Fruit fly (Drosophila melanogaster): ENCODE results near the gene polybromo.
A peak's percentile ranks its signal among the peaks of the same experiment; 100 is the strongest.

polybromo gene

dm6 chr3R:24768538-24769401, 36.3 kb downstream of the polybromo start, which contains the start of gene CG13631 (continued):
- TF ChIP-seq chinmo (GFP tag; IDR thresholded peaks at IDR 0.05; ENCODE audit: partially characterized antibody): 0 out of 4 replicates have a peak, but pooled peaks have one; percentile 47
- peak; percentile 68 for TF ChIP-seq CG7987 (GFP tag; optimal IDR thresholded peaks at IDR 0.05)
- TF ChIP-seq shn (GFP tag; optimal IDR thresholded peaks at IDR 0.05): peak; percentile 86
- TF ChIP-seq dimm (GFP tag; IDR thresholded peaks at IDR 0.05): peak; percentile 84; the same call in 1 of the 2 replicates
- TF ChIP-seq stc (GFP tag; IDR thresholded peaks at IDR 0.05): peak; percentile 96
- TF ChIP-seq gcm (GFP tag; optimal IDR thresholded peaks at IDR 0.05): peak; percentile 94
- TF ChIP-seq CG15011 (GFP tag; optimal IDR thresholded peaks at IDR 0.05): peak; percentile 78
- TF ChIP-seq CG11723 (GFP tag; optimal IDR thresholded peaks at IDR 0.05): peak; percentile 92
- TF ChIP-seq slp2 (GFP tag; optimal IDR thresholded peaks at IDR 0.05): peak; percentile 97
- TF ChIP-seq lbe (GFP tag; optimal IDR thresholded peaks at IDR 0.05): peak; percentile 89
- peak; percentile 91 for TF ChIP-seq CG8359 (GFP tag; optimal IDR thresholded peaks at IDR 0.05; ENCODE audit: borderline replicate concordance)
- peak; percentile 94 for TF ChIP-seq CG5245 (GFP tag; optimal IDR thresholded peaks at IDR 0.05)
- peak; percentile 94 for TF ChIP-seq CG2202 (tag; optimal IDR thresholded peaks at IDR 0.05)
- TF ChIP-seq Hr78 (GFP tag; optimal IDR thresholded peaks at IDR 0.05): peak in 1 of 2 experiments; percentile 85
- TF ChIP-seq Hr3 (GFP tag; optimal IDR thresholded peaks at IDR 0.05): peak; percentile 95
- TF ChIP-seq Tbp (GFP tag; optimal IDR thresholded peaks at IDR 0.05): no peak
- peak; percentile 94 for TF ChIP-seq bab2 (GFP tag; optimal IDR thresholded peaks at IDR 0.05)
- TF ChIP-seq gt (GFP tag; IDR thresholded peaks at IDR 0.05): peak; percentile 92
- peak; percentile 91 for TF ChIP-seq Max (GFP tag; optimal IDR thresholded peaks at IDR 0.05)
- TF ChIP-seq CG15696 (tag; optimal IDR thresholded peaks at IDR 0.05): peak; percentile 66
- TF ChIP-seq D19B (GFP tag; optimal IDR thresholded peaks at IDR 0.05): peak; percentile 33
- TF ChIP-seq CG14014 (GFP tag; IDR thresholded peaks at IDR 0.05): peak; percentile 72
- TF ChIP-seq pan (optimal IDR thresholded peaks at IDR 0.05): no peak
- peak in 1 of 2 experiments; percentile 89 for TF ChIP-seq pan (GFP tag; optimal IDR thresholded peaks at IDR 0.05 in 1 of 2, IDR thresholded peaks at IDR 0.05 in 1 of 2)
- peak; percentile 90 for TF ChIP-seq CG10267 (tag; optimal IDR thresholded peaks at IDR 0.05)
- TF ChIP-seq ewg (GFP tag; optimal IDR thresholded peaks at IDR 0.05): peak; percentile 96
- TF ChIP-seq ara (GFP tag; IDR thresholded peaks at IDR 0.05): peak; percentile 94
- TF ChIP-seq CG12236 (GFP tag; optimal IDR thresholded peaks at IDR 0.05): peak; percentile 93
- peak; percentile 92 for TF ChIP-seq HHEX (GFP tag; optimal IDR thresholded peaks at IDR 0.05)
- TF ChIP-seq vnd (GFP tag; IDR thresholded peaks at IDR 0.05; ENCODE audit: partially characterized antibody): no peak
- peak; percentile 45 for TF ChIP-seq CG15514 (GFP tag; optimal IDR thresholded peaks at IDR 0.05)
- peak; percentile 97 for TF ChIP-seq CG15601 (tag; optimal IDR thresholded peaks at IDR 0.05)
- peak; percentile 83 for TF ChIP-seq CG9876 (GFP tag; optimal IDR thresholded peaks at IDR 0.05)
- TF ChIP-seq CG14441 (GFP tag; IDR thresholded peaks at IDR 0.05): peak; percentile 88
- peak; percentile 84 for TF ChIP-seq CG12071 (GFP tag; optimal IDR thresholded peaks at IDR 0.05)
- TF ChIP-seq TFAM (GFP tag; optimal IDR thresholded peaks at IDR 0.05): peak; percentile 72
- peak; percentile 94 for TF ChIP-seq lmd (GFP tag; IDR thresholded peaks at IDR 0.05)
- peak; percentile 37 to 74 for TF ChIP-seq crp (GFP tag; optimal IDR thresholded peaks at IDR 0.05)
- TF ChIP-seq CG10565 (GFP tag; optimal IDR thresholded peaks at IDR 0.05): peak; percentile 89
- TF ChIP-seq Blimp-1 (GFP tag; optimal IDR thresholded peaks at IDR 0.05): peak; percentile 96
- TF ChIP-seq CG17802 (tag; optimal IDR thresholded peaks at IDR 0.05): peak; percentile 87
- peak; percentile 79 for TF ChIP-seq CG18599 (GFP tag; optimal IDR thresholded peaks at IDR 0.05)
- peak; percentile 46 to 95 for TF ChIP-seq Hr51 (GFP tag; optimal IDR thresholded peaks at IDR 0.05)
- peak; percentile 79 for TF ChIP-seq scrt (GFP tag; optimal IDR thresholded peaks at IDR 0.05)
- peak; percentile 92 for TF ChIP-seq grau (tag; optimal IDR thresholded peaks at IDR 0.05)
- TF ChIP-seq E2f2 (GFP tag; IDR thresholded peaks at IDR 0.05): peak; percentile 65
